Worm (Caenorhabditis elegans) whole organism, L3 larva: ENCODE data around the gene C06A1.3.

Source experiments
- R02D3.7 ChIP-seq: fragments of 150-350 bp; optimal IDR thresholded peaks from 2 replicates; lab custom pipeline; 2014; ENCODE audit warnings: missing biosample characterization, missing genetic modification characterization
- ZK546.5 ChIP-seq: sonication (generic microtip); optimal IDR thresholded peaks from 2 replicates; lab custom pipeline; 2017; ENCODE audit warnings: missing biosample characterization, missing genetic modification characterization
- aly-2 ChIP-seq: fragments of 150-350 bp; optimal IDR thresholded peaks from 2 replicates; lab custom pipeline; 2014; ENCODE audit warnings: missing biosample characterization, missing genetic modification characterization
- ama-1 ChIP-seq: fragments of 150-350 bp; optimal IDR thresholded peaks from 2 replicates; lab custom pipeline; 2018
- ceh-16 ChIP-seq: sonication (generic microtip); optimal IDR thresholded peaks from 2 replicates; lab custom pipeline; 2017; ENCODE audit warnings: missing biosample characterization, missing genetic modification characterization
- ceh-28 ChIP-seq: fragments of 150-350 bp; optimal IDR thresholded peaks from 2 replicates; lab custom pipeline; 2014; ENCODE audit warnings: missing biosample characterization, missing genetic modification reagents, missing genetic modification characterization
- ceh-82 ChIP-seq: fragments of 150-350 bp; optimal IDR thresholded peaks from 2 replicates; lab custom pipeline; 2014; ENCODE audit warnings: missing biosample characterization, missing genetic modification characterization
- ceh-9 ChIP-seq: sonication (generic microtip); optimal IDR thresholded peaks from 2 replicates; lab custom pipeline; 2018; ENCODE audit warnings: missing biosample characterization, missing genetic modification characterization
- daf-12 ChIP-seq: fragments of 150-350 bp; optimal IDR thresholded peaks from 2 replicates; lab custom pipeline; 2014; ENCODE audit warnings: missing biosample characterization, missing genetic modification reagents, missing genetic modification characterization
- egl-27 ChIP-seq: sonication (generic microtip); optimal IDR thresholded peaks from 4 replicates; lab custom pipeline; 2017; ENCODE audit warnings: missing biosample characterization, missing genetic modification reagents, missing genetic modification characterization
- egl-5 ChIP-seq: fragments of 150-350 bp; optimal IDR thresholded peaks from 2 replicates; lab custom pipeline; 2017; ENCODE audit warnings: missing biosample characterization, missing genetic modification reagents, missing genetic modification characterization, inconsistent platforms
- elt-1 ChIP-seq: fragments of 150-350 bp; optimal IDR thresholded peaks from 2 replicates; lab custom pipeline; 2014; ENCODE audit warnings: missing biosample characterization, missing genetic modification characterization
- elt-2 ChIP-seq: sonication (generic microtip); optimal IDR thresholded peaks from 2 replicates; lab custom pipeline; 2016; ENCODE audit warnings: missing genetic modification reagents, mild to moderate bottlenecking, missing genetic modification characterization, missing compliant biosample characterization
- elt-3 ChIP-seq, 3 experiments: fragments of 150-350 bp in 1 of 3; sonication (generic microtip) in 2 of 3; optimal IDR thresholded peaks; 2 replicates in 2 of 3; 4 replicates in 1 of 3; lab custom pipeline; 2014 to 2017; ENCODE audit warnings: missing biosample characterization in 3 of 3, missing genetic modification characterization in 3 of 3
- eor-1 ChIP-seq, 2 experiments: fragments of 150-350 bp; optimal IDR thresholded peaks; 2 replicates each; lab custom pipeline; 2014 to 2018; ENCODE audit warnings: missing biosample characterization in 2 of 2, missing genetic modification characterization in 2 of 2
- fkh-10 ChIP-seq: sonication (generic microtip); optimal IDR thresholded peaks from 2 replicates; lab custom pipeline; 2017; ENCODE audit warnings: missing biosample characterization, missing genetic modification reagents, missing genetic modification characterization
- fkh-2 ChIP-seq: fragments of 150-350 bp; optimal IDR thresholded peaks from 2 replicates; lab custom pipeline; 2014; ENCODE audit warnings: missing biosample characterization, missing genetic modification reagents, missing genetic modification characterization
- fos-1 ChIP-seq: fragments of 150-350 bp; optimal IDR thresholded peaks from 2 replicates; lab custom pipeline; 2014; ENCODE audit warnings: missing biosample characterization, missing genetic modification characterization
- hmg-11 ChIP-seq: sonication (generic microtip); optimal IDR thresholded peaks from 2 replicates; lab custom pipeline; 2016; ENCODE audit warnings: missing genetic modification characterization, missing compliant biosample characterization
- jun-1 ChIP-seq: fragments of 150-350 bp; optimal IDR thresholded peaks from 2 replicates; lab custom pipeline; 2014; ENCODE audit warnings: missing biosample characterization, missing genetic modification reagents, missing genetic modification characterization
- lin-15B ChIP-seq: fragments of 150-350 bp; optimal IDR thresholded peaks from 2 replicates; lab custom pipeline; 2014; ENCODE audit warnings: missing biosample characterization, missing genetic modification characterization
- lin-39 ChIP-seq: fragments of 150-350 bp; optimal IDR thresholded peaks from 2 replicates; lab custom pipeline; 2018; ENCODE audit warnings: missing biosample characterization, missing genetic modification reagents, missing genetic modification characterization
- lsy-12 ChIP-seq: sonication (generic microtip); optimal IDR thresholded peaks from 2 replicates; lab custom pipeline; 2016; ENCODE audit warnings: mild to moderate bottlenecking, missing genetic modification characterization, missing compliant biosample characterization
- mdl-1 ChIP-seq: fragments of 150-350 bp; optimal IDR thresholded peaks from 2 replicates; lab custom pipeline; 2014; ENCODE audit warnings: missing biosample characterization, missing genetic modification characterization
- mml-1 ChIP-seq: fragments of 150-350 bp; sonication (generic microtip); optimal IDR thresholded peaks from 3 replicates; lab custom pipeline; 2014; ENCODE audit warnings: missing biosample characterization, missing genetic modification characterization
- nfya-1 ChIP-seq: sonication (generic microtip); optimal IDR thresholded peaks from 2 replicates; lab custom pipeline; 2017; ENCODE audit warnings: missing genetic modification characterization, mild to moderate bottlenecking, missing compliant biosample characterization, antibody characterized with exemption, moderate library complexity; ENCODE audit not compliant: insufficient read depth
- nhr-11 ChIP-seq: fragments of 150-350 bp; optimal IDR thresholded peaks from 2 replicates; lab custom pipeline; 2014; ENCODE audit warnings: missing biosample characterization, missing genetic modification characterization
- nhr-12 ChIP-seq: fragments of 150-350 bp; optimal IDR thresholded peaks from 2 replicates; lab custom pipeline; 2014; ENCODE audit warnings: missing biosample characterization, missing genetic modification characterization
- nhr-23 ChIP-seq: fragments of 150-350 bp; optimal IDR thresholded peaks from 2 replicates; lab custom pipeline; 2014; ENCODE audit warnings: missing biosample characterization, missing genetic modification reagents, missing genetic modification characterization
- nhr-237 ChIP-seq: fragments of 150-350 bp; optimal IDR thresholded peaks from 2 replicates; lab custom pipeline; 2014; ENCODE audit warnings: missing biosample characterization, missing genetic modification characterization
- nhr-25 ChIP-seq: sonication (generic microtip); optimal IDR thresholded peaks from 2 replicates; lab custom pipeline; 2017; ENCODE audit warnings: missing biosample characterization, missing genetic modification characterization
- nhr-28 ChIP-seq: fragments of 150-350 bp; optimal IDR thresholded peaks from 2 replicates; lab custom pipeline; 2014; ENCODE audit warnings: missing biosample characterization, missing genetic modification characterization
- nhr-43 ChIP-seq: sonication (generic microtip); optimal IDR thresholded peaks from 2 replicates; lab custom pipeline; 2016; ENCODE audit warnings: mild to moderate bottlenecking, missing genetic modification characterization, missing compliant biosample characterization; ENCODE audit not compliant: poor library complexity, severe bottlenecking
- nhr-67 ChIP-seq: fragments of 150-350 bp; optimal IDR thresholded peaks from 2 replicates; lab custom pipeline; 2014; ENCODE audit warnings: missing biosample characterization, missing genetic modification characterization
- nhr-76 ChIP-seq: fragments of 150-350 bp; sonication (generic microtip); optimal IDR thresholded peaks from 5 replicates; lab custom pipeline; 2014; ENCODE audit warnings: missing biosample characterization, missing genetic modification characterization
- nhr-77 ChIP-seq: fragments of 150-350 bp; optimal IDR thresholded peaks from 2 replicates; lab custom pipeline; 2014; ENCODE audit warnings: missing biosample characterization, missing genetic modification characterization
- pha-4 ChIP-seq: fragments of 150-350 bp; optimal IDR thresholded peaks from 2 replicates; lab custom pipeline; 2014; ENCODE audit warnings: missing biosample characterization, missing genetic modification reagents, missing genetic modification characterization
- pqm-1 ChIP-seq: fragments of 150-350 bp; optimal IDR thresholded peaks from 2 replicates; lab custom pipeline; 2017; ENCODE audit warnings: missing biosample characterization, missing genetic modification characterization, inconsistent platforms
- sea-2 ChIP-seq: fragments of 150-350 bp; sonication (generic microtip); optimal IDR thresholded peaks from 4 replicates; lab custom pipeline; 2014; ENCODE audit warnings: missing biosample characterization, missing genetic modification reagents, missing genetic modification characterization
- skn-1 ChIP-seq: fragments of 150-350 bp; optimal IDR thresholded peaks from 2 replicates; lab custom pipeline; 2014; ENCODE audit warnings: missing biosample characterization, missing genetic modification characterization
- snpc-4 ChIP-seq: fragments of 150-350 bp; optimal IDR thresholded peaks from 2 replicates; lab custom pipeline; 2014; ENCODE audit warnings: missing biosample characterization, missing genetic modification characterization
- tbx-2 ChIP-seq: sonication (generic microtip); optimal IDR thresholded peaks from 2 replicates; lab custom pipeline; 2016; ENCODE audit warnings: mild to moderate bottlenecking, missing genetic modification characterization, missing compliant biosample characterization
- unc-39 ChIP-seq: sonication (generic microtip); optimal IDR thresholded peaks from 4 replicates; lab custom pipeline; 2017; ENCODE audit warnings: missing biosample characterization, missing genetic modification characterization
- unc-62 ChIP-seq: fragments of 150-350 bp; sonication (generic microtip); optimal IDR thresholded peaks from 4 replicates; lab custom pipeline; 2014; ENCODE audit warnings: missing biosample characterization, missing genetic modification reagents, missing genetic modification characterization
- zag-1 ChIP-seq: fragments of 150-350 bp; optimal IDR thresholded peaks from 2 replicates; lab custom pipeline; 2014; ENCODE audit warnings: missing biosample characterization, missing genetic modification characterization
- ztf-11 ChIP-seq: fragments of 150-350 bp; optimal IDR thresholded peaks from 2 replicates; lab custom pipeline; 2014; ENCODE audit warnings: missing biosample characterization, missing genetic modification characterization
- ztf-4 ChIP-seq: fragments of 150-350 bp; optimal IDR thresholded peaks from 2 replicates; lab custom pipeline; 2014; ENCODE audit warnings: missing biosample characterization, missing genetic modification characterization

Gene C06A1.3

ce11 chrII:10559671-10560184, 12.3 kb upstream of the C06A1.3 start (continued):
- TF ChIP-seq mml-1 (tag; lab: Kevin White, UChicago) (no peak), ztf-11 (tag; lab: Kevin White, UChicago) (no peak), lsy-12 (tag; lab: Kevin White, UChicago) (no peak), eor-1 (tag; optimal IDR thresholded peaks at IDR 0.05; lab: Kevin White, UChicago) (no peak), unc-62 (GFP tag; lab: Kevin White, UChicago) (no peak)
- TF ChIP-seq, all 47 proteins: peak for 7

ce11 chrII:10563368-10563767, 8.7 kb upstream of the C06A1.3 start, which contains the start of gene cdc-48.1:
Gene cdc-48.1 (minus strand): TSS chrII:10563407.
- peak; percentile 93 for TF ChIP-seq ama-1 (lab: Kevin White, UChicago)
- TF ChIP-seq fos-1: peak; percentile 100
- no peak for TF ChIP-seq mml-1 (tag; lab: Kevin White, UChicago)
- no peak for TF ChIP-seq ceh-9
- peak; percentile 100 for TF ChIP-seq lin-15B (tag; lab: Kevin White, UChicago)
- peak; percentile 98 for TF ChIP-seq ceh-28 (tag; lab: Kevin White, UChicago)
- TF ChIP-seq eor-1 (tag; optimal IDR thresholded peaks at IDR 0.05; lab: Kevin White, UChicago): peak in 1 of 2 experiments; percentile 62
- TF ChIP-seq nhr-11 (tag; lab: Kevin White, UChicago): peak; percentile 100
- peak; percentile 99 for TF ChIP-seq lin-39 (tag; lab: Kevin White, UChicago)
- TF ChIP-seq nhr-12 (tag; lab: Kevin White, UChicago): no peak
- peak; percentile 96 for TF ChIP-seq daf-12 (tag; lab: Kevin White, UChicago)
- peak; percentile 98 for TF ChIP-seq R02D3.7
- peak; percentile 99 for TF ChIP-seq ceh-82 (tag; lab: Kevin White, UChicago)
- peak; percentile 100 for TF ChIP-seq pqm-1 (tag; lab: Kevin White, UChicago)
- TF ChIP-seq unc-39 (tag; lab: Kevin White, UChicago): peak; percentile 69
- peak; percentile 73 for TF ChIP-seq nhr-67 (tag; lab: Kevin White, UChicago)
- peak; percentile 97 for TF ChIP-seq nhr-77
- TF ChIP-seq elt-3 (tag; optimal IDR thresholded peaks at IDR 0.05; lab: Kevin White, UChicago): peak; percentile 96 to 100 (median 99)
- TF ChIP-seq snpc-4 (tag; lab: Kevin White, UChicago): peak; percentile 98
- peak; percentile 100 for TF ChIP-seq lsy-12 (tag; lab: Kevin White, UChicago)
- peak; percentile 79 for TF ChIP-seq ceh-16 (tag; lab: Kevin White, UChicago)
- peak; percentile 99 for TF ChIP-seq egl-27 (tag; lab: Kevin White, UChicago)
- peak; percentile 54 for TF ChIP-seq ztf-11 (tag; lab: Kevin White, UChicago)
- TF ChIP-seq elt-2 (tag; lab: Kevin White, UChicago): peak; percentile 97
- TF ChIP-seq aly-2 (tag; lab: Kevin White, UChicago): peak; percentile 99
- TF ChIP-seq mdl-1 (tag; lab: Kevin White, UChicago): peak; percentile 94
- peak; percentile 95 for TF ChIP-seq fkh-2 (tag; lab: Kevin White, UChicago)
- peak; percentile 100 for TF ChIP-seq unc-62 (GFP tag; lab: Kevin White, UChicago)
- peak; percentile 97 for TF ChIP-seq egl-5 (tag; lab: Kevin White, UChicago)
- peak; percentile 97 for TF ChIP-seq elt-1
- peak; percentile 94 for TF ChIP-seq zag-1 (tag; lab: Kevin White, UChicago)
- peak; percentile 97 for TF ChIP-seq tbx-2 (tag; lab: Kevin White, UChicago)
- TF ChIP-seq nfya-1 (tag; lab: Kevin White, UChicago): peak; percentile 99
- TF ChIP-seq skn-1 (tag; lab: Kevin White, UChicago): peak; percentile 100
- peak; percentile 100 for TF ChIP-seq nhr-23 (tag; lab: Kevin White, UChicago)
- TF ChIP-seq ZK546.5 (tag; lab: Kevin White, UChicago): peak; percentile 80
- TF ChIP-seq nhr-43 (tag; lab: Kevin White, UChicago): peak; percentile 99
- peak; percentile 96 for TF ChIP-seq ztf-4 (tag; lab: Kevin White, UChicago)
- peak; percentile 99 for TF ChIP-seq jun-1 (tag; lab: Kevin White, UChicago)
- TF ChIP-seq nhr-237 (tag; lab: Kevin White, UChicago): peak; percentile 74
- peak; percentile 100 for TF ChIP-seq nhr-25 (tag; lab: Kevin White, UChicago)
- peak; percentile 100 for TF ChIP-seq pha-4
- TF ChIP-seq nhr-76 (tag; lab: Kevin White, UChicago): peak; percentile 94
- peak; percentile 95 for TF ChIP-seq nhr-28 (tag; lab: Kevin White, UChicago)
- peak; percentile 100 for TF ChIP-seq fkh-10 (GFP tag; lab: Kevin White, UChicago)
- peak; percentile 94 for TF ChIP-seq sea-2 (GFP tag; lab: Kevin White, UChicago)
- TF ChIP-seq hmg-11 (tag; lab: Kevin White, UChicago): peak; percentile 98
